Fruit fly (Drosophila melanogaster) whole organism, wandering third instar larva: ENCODE results near the gene CG9577.
"Not testable (repeated sequence)": the region's sequence is repeated elsewhere in the genome, so short reads cannot be mapped to it uniquely, and the experiment has no call there.

Source experiments
- Abd-B ChIP-seq: fragments of >200 bp; optimal IDR thresholded peaks from 2 replicates; lab custom pipeline; 2017; ENCODE audit warnings: missing biosample characterization, missing genetic modification characterization
- CG32264 ChIP-seq: fragments of 200-800 bp; sonication (Bioruptor generic); optimal IDR thresholded peaks from 2 replicates; lab custom pipeline; 2016; ENCODE audit warnings: missing biosample characterization, missing genetic modification characterization
- CG9705 ChIP-seq: fragments of 200-800 bp; sonication (Bioruptor generic); optimal IDR thresholded peaks from 2 replicates; lab custom pipeline; 2018; ENCODE audit warnings: missing biosample characterization, mild to moderate bottlenecking, missing genetic modification characterization
- Dfd ChIP-seq: fragments of >200 bp; optimal IDR thresholded peaks from 2 replicates; lab custom pipeline; 2017; ENCODE audit warnings: missing biosample characterization, missing genetic modification characterization
- Dif ChIP-seq: fragments of 200-275, 200-300 bp; sonication (Bioruptor generic); optimal IDR thresholded peaks from 2 replicates; lab custom pipeline; 2018; ENCODE audit warnings: missing biosample characterization, missing genetic modification characterization; ENCODE audit not compliant: partially characterized antibody
- GATAd ChIP-seq: sonication (Bioruptor generic); optimal IDR thresholded peaks from 2 replicates; lab custom pipeline; 2016; ENCODE audit warnings: missing biosample characterization, missing genetic modification characterization
- HLH106 ChIP-seq: fragments of 200-800 bp; optimal IDR thresholded peaks from 3 replicates; lab custom pipeline; 2019; ENCODE audit warnings: missing biosample characterization, mild to moderate bottlenecking, missing genetic modification characterization, moderate library complexity
- Hr78 ChIP-seq: fragments of >200 bp; optimal IDR thresholded peaks from 2 replicates; lab custom pipeline; 2017; ENCODE audit warnings: missing biosample characterization, missing genetic modification characterization
- Hr83 ChIP-seq: fragments of 200-300 bp; sonication (Bioruptor generic); optimal IDR thresholded peaks from 2 replicates; lab custom pipeline; 2016; ENCODE audit warnings: missing biosample characterization, mild to moderate bottlenecking, missing genetic modification characterization, moderate library complexity; ENCODE audit not compliant: poor library complexity, severe bottlenecking
- Jra ChIP-seq: sonication (Bioruptor generic); optimal IDR thresholded peaks from 2 replicates; lab custom pipeline; 2016; ENCODE audit warnings: missing biosample characterization, missing genetic modification characterization
- Mio ChIP-seq: sonication (Bioruptor generic); optimal IDR thresholded peaks from 2 replicates; lab custom pipeline; 2016; ENCODE audit warnings: missing biosample characterization, missing genetic modification characterization
- Myc ChIP-seq: fragments of >200 bp; optimal IDR thresholded peaks from 2 replicates; lab custom pipeline; 2017
- OdsH ChIP-seq: fragments of 200-800 bp; sonication (Bioruptor generic); optimal IDR thresholded peaks from 2 replicates; lab custom pipeline; 2016; ENCODE audit warnings: missing biosample characterization, mild to moderate bottlenecking, missing genetic modification characterization
- Rel ChIP-seq, 2 experiments: fragments of 200-800 bp; sonication (Bioruptor generic) in 1 of 2; optimal IDR thresholded peaks; 2 replicates in 1 of 2; 3 replicates in 1 of 2; lab custom pipeline; 2016 to 2019; ENCODE audit warnings: mild to moderate bottlenecking in 2 of 2, missing biosample characterization in 2 of 2, missing genetic modification characterization in 2 of 2, moderate library complexity in 1 of 2
- Sp1 ChIP-seq: fragments of 200-800 bp; sonication (Bioruptor generic); optimal IDR thresholded peaks from 3 replicates; lab custom pipeline; 2019; ENCODE audit warnings: missing biosample characterization, mild to moderate bottlenecking, missing genetic modification characterization, moderate library complexity
- Vsx2 ChIP-seq: fragments of 200-300, 225-300 bp; sonication (Bioruptor generic); optimal IDR thresholded peaks from 2 replicates; lab custom pipeline; 2018; ENCODE audit warnings: missing biosample characterization, missing genetic modification characterization; ENCODE audit not compliant: partially characterized antibody
- br ChIP-seq: fragments of 200-800 bp; sonication (Bioruptor generic); optimal IDR thresholded peaks from 2 replicates; lab custom pipeline; 2016; ENCODE audit warnings: missing biosample characterization, missing genetic modification characterization
- brk ChIP-seq: fragments of 200-800 bp; sonication (Bioruptor generic); optimal IDR thresholded peaks from 2 replicates; lab custom pipeline; 2016; ENCODE audit warnings: missing biosample characterization, mild to moderate bottlenecking, missing genetic modification characterization
- dmrt93B ChIP-seq: fragments of 200-800 bp; sonication (Bioruptor generic); optimal IDR thresholded peaks from 2 replicates; lab custom pipeline; 2018; ENCODE audit warnings: missing biosample characterization, mild to moderate bottlenecking, missing genetic modification characterization
- dsf ChIP-seq: sonication (Bioruptor generic); optimal IDR thresholded peaks from 2 replicates; lab custom pipeline; 2016; ENCODE audit warnings: missing biosample characterization, missing genetic modification characterization, borderline replicate concordance
- foxo ChIP-seq, 2 experiments: fragments of 200-800 bp; sonication (Bioruptor generic); optimal IDR thresholded peaks; 2 replicates in 1 of 2; 3 replicates in 1 of 2; lab custom pipeline; 2016 to 2017; ENCODE audit warnings: missing biosample characterization in 2 of 2, missing genetic modification characterization in 2 of 2
- fru ChIP-seq: fragments of 200-800 bp; sonication (Bioruptor generic); optimal IDR thresholded peaks from 3 replicates; lab custom pipeline; 2016; ENCODE audit warnings: missing biosample characterization, mild to moderate bottlenecking, missing genetic modification characterization
- h ChIP-seq: fragments of 200-800 bp; sonication (Bioruptor generic); optimal IDR thresholded peaks from 3 replicates; lab custom pipeline; 2016; ENCODE audit warnings: missing biosample characterization, mild to moderate bottlenecking, missing genetic modification characterization
- lola ChIP-seq: fragments of >200 bp; optimal IDR thresholded peaks from 2 replicates; lab custom pipeline; 2017; ENCODE audit warnings: missing biosample characterization, missing genetic modification characterization
- pan ChIP-seq: fragments of >200 bp; optimal IDR thresholded peaks from 2 replicates; lab custom pipeline; 2017
- rgr ChIP-seq: fragments of 200-800 bp; sonication (Bioruptor generic); optimal IDR thresholded peaks from 3 replicates; lab custom pipeline; 2016; ENCODE audit warnings: missing biosample characterization, mild to moderate bottlenecking, missing genetic modification characterization
- sage ChIP-seq: fragments of 200-800 bp; sonication (Bioruptor generic); optimal IDR thresholded peaks from 2 replicates; lab custom pipeline; 2016; ENCODE audit warnings: missing biosample characterization, mild to moderate bottlenecking, missing genetic modification characterization
- sv ChIP-seq: fragments of 200-800 bp; sonication (Bioruptor generic); optimal IDR thresholded peaks from 3 replicates; lab custom pipeline; 2016; ENCODE audit warnings: missing biosample characterization, missing genetic modification characterization
- tai ChIP-seq: sonication (Bioruptor generic); optimal IDR thresholded peaks from 2 replicates; lab custom pipeline; 2016; ENCODE audit warnings: missing biosample characterization, missing genetic modification characterization
- usp ChIP-seq: fragments of >200 bp; optimal IDR thresholded peaks from 2 replicates; lab custom pipeline; 2017; ENCODE audit warnings: missing biosample characterization, missing genetic modification characterization
- woc ChIP-seq: sonication (Bioruptor generic); optimal IDR thresholded peaks from 2 replicates; lab custom pipeline; 2016; ENCODE audit warnings: missing biosample characterization, mild to moderate bottlenecking, missing genetic modification characterization

The CG9577 gene

dm6 chrX:20133432-20133831, 33.0 kb upstream of the CG9577 start, which contains the start of gene CG15322:
TSS of gene CG15322 (plus strand) at chrX:20133579.
- TF ChIP-seq br (GFP tag; lab: Kevin White, UChicago) = no peak
- TF ChIP-seq Jra (GFP tag; lab: Kevin White, UChicago) = no peak
- TF ChIP-seq fru (GFP tag; lab: Kevin White, UChicago) = no peak
- no peak for TF ChIP-seq sv (GFP tag; lab: Kevin White, UChicago)
- no peak for TF ChIP-seq dsf (GFP tag; lab: Kevin White, UChicago)
- TF ChIP-seq Myc (lab: Kevin White, UChicago) = no peak
- TF ChIP-seq Vsx2 = no peak
- TF ChIP-seq Sp1 (GFP tag; lab: Kevin White, UChicago) = no peak
- no peak for TF ChIP-seq Mio (GFP tag; lab: Kevin White, UChicago)
- TF ChIP-seq HLH106 (tag; lab: Kevin White, UChicago) = no peak
- no peak for TF ChIP-seq dmrt93B (GFP tag; lab: Kevin White, UChicago)
- no peak for TF ChIP-seq Dfd (GFP tag; lab: Kevin White, UChicago)
- TF ChIP-seq h (GFP tag; lab: Kevin White, UChicago) = no peak
- TF ChIP-seq GATAd (GFP tag; lab: Kevin White, UChicago) = no peak
- no peak for TF ChIP-seq pan (lab: Kevin White, UChicago)
- no peak for TF ChIP-seq lola (GFP tag; lab: Kevin White, UChicago)
- TF ChIP-seq rgr (GFP tag; lab: Kevin White, UChicago) = no peak
- TF ChIP-seq, all 38 proteins: peak for 0

dm6 chrX:20139493-20139892, 27.0 kb upstream of the CG9577 start, which contains the start of gene CG42583:
TSS of gene CG42583 (plus strand) at chrX:20139793.
- TF ChIP-seq OdsH (GFP tag; lab: Kevin White, UChicago) = no peak
- TF ChIP-seq Rel (GFP tag; optimal IDR thresholded peaks at IDR 0.05; lab: Kevin White, UChicago) = no peak
- TF ChIP-seq Rel (tag; optimal IDR thresholded peaks at IDR 0.05; lab: Kevin White, UChicago) = no peak
- no peak for TF ChIP-seq usp (GFP tag; lab: Kevin White, UChicago)
- no peak for TF ChIP-seq woc (GFP tag; lab: Kevin White, UChicago)
- no peak for TF ChIP-seq Dfd (GFP tag; lab: Kevin White, UChicago)
- no peak for TF ChIP-seq Hr83 (GFP tag; lab: Kevin White, UChicago)

- no peak for TF ChIP-seq sage (GFP tag; lab: Kevin White, UChicago)
- TF ChIP-seq pan (lab: Kevin White, UChicago) = no peak
- TF ChIP-seq brk (GFP tag; lab: Kevin White, UChicago) = no peak
- TF ChIP-seq CG9705 = no peak
- TF ChIP-seq sv (GFP tag; lab: Kevin White, UChicago) = no peak
- TF ChIP-seq CG32264 = no peak
- no peak for TF ChIP-seq tai (GFP tag; lab: Kevin White, UChicago)
- TF ChIP-seq Jra (GFP tag; lab: Kevin White, UChicago) = no peak
- TF ChIP-seq Abd-B (GFP tag; lab: Kevin White, UChicago) = no peak
- no peak for TF ChIP-seq Rel (GFP tag; optimal IDR thresholded peaks at IDR 0.05; lab: Kevin White, UChicago)
- TF ChIP-seq Rel (tag; optimal IDR thresholded peaks at IDR 0.05; lab: Kevin White, UChicago) = no peak
- no peak for TF ChIP-seq OdsH (GFP tag; lab: Kevin White, UChicago)
- no peak for TF ChIP-seq rgr (GFP tag; lab: Kevin White, UChicago)
- TF ChIP-seq Hr83 (GFP tag; lab: Kevin White, UChicago) = no peak
- TF ChIP-seq Hr78 (GFP tag; lab: Kevin White, UChicago) = no peak
- no peak for TF ChIP-seq Dif (GFP tag; lab: Kevin White, UChicago)
- TF ChIP-seq foxo (GFP tag; optimal IDR thresholded peaks at IDR 0.05; lab: Kevin White, UChicago) = no peak
Measured at dm6 chrX:20140710-20141109, 25.8 kb upstream of the CG9577 start, which contains the start of gene CG34332. TSS of gene CG34332 (plus strand) at chrX:20141010.

DNA sequence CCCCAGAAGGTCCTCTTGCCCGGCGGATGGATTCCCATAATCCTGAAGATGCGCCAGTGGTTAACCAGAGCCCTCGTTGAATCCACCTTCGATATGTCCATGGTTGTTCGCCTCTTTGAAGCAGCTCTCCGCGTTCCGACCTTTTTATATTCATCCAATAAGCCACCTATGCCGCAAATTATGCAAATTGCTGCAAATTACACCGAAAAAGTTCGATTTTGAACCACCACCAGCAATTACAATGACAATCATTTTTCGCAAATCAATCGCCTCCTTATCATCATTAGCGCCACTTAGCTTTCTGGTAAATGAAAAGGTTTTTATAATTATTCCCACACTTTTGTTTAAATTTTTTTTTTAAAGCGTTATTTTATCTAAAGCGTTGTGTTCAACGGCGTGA, 23.4 kb upstream of the CG9577 start, which contains the start of gene Or19a:
Gene Or19a, minus strand, starts transcription at position 101 of the 400 bp plus-strand sequence.
- TF ChIP-seq sv, Jra, sage (GFP tag; lab: Kevin White, UChicago): not testable (repeated sequence)
- TF ChIP-seq, all 38 proteins: peak for 0; not testable (repeated sequence) for 38
